Worm (Caenorhabditis elegans) whole organism, L2 larva: ENCODE data around the gene F32D8.11.

Experiments used
- C34F6.9 ChIP-seq: fragments of 150-350 bp; optimal IDR thresholded peaks from 2 replicates; lab custom pipeline; 2014; ENCODE audit warnings: missing biosample characterization, missing genetic modification characterization
- F13H6.1 ChIP-seq: sonication (generic microtip); optimal IDR thresholded peaks from 2 replicates; lab custom pipeline; 2016; ENCODE audit warnings: missing genetic modification characterization, missing compliant biosample characterization
- R02D3.7 ChIP-seq: fragments of 150-350 bp; optimal IDR thresholded peaks from 2 replicates; lab custom pipeline; 2014; ENCODE audit warnings: missing biosample characterization, missing genetic modification characterization
- Y55F3AM.14 ChIP-seq: fragments of 200-800 bp; sonication (Bioruptor generic); optimal IDR thresholded peaks from 2 replicates; lab custom pipeline; 2018; ENCODE audit warnings: mild to moderate bottlenecking, missing genetic modification characterization, missing compliant biosample characterization
- alr-1 ChIP-seq: fragments of 150-350 bp; optimal IDR thresholded peaks from 2 replicates; lab custom pipeline; 2014; ENCODE audit warnings: missing biosample characterization, missing genetic modification characterization
- blmp-1 ChIP-seq: sonication (generic microtip); optimal IDR thresholded peaks from 2 replicates; lab custom pipeline; 2017; ENCODE audit warnings: missing genetic modification characterization, mild to moderate bottlenecking, missing compliant biosample characterization, antibody characterized with exemption, moderate library complexity; ENCODE audit not compliant: insufficient read depth
- ceh-16 ChIP-seq: fragments of 150-350 bp; optimal IDR thresholded peaks from 2 replicates; lab custom pipeline; 2014; ENCODE audit warnings: missing biosample characterization, missing genetic modification characterization
- ceh-82 ChIP-seq: fragments of 150-350 bp; optimal IDR thresholded peaks from 2 replicates; lab custom pipeline; 2014; ENCODE audit warnings: missing biosample characterization, missing genetic modification characterization
- crh-2 ChIP-seq: sonication (generic microtip); optimal IDR thresholded peaks from 2 replicates; lab custom pipeline; 2017; ENCODE audit warnings: missing biosample characterization, missing genetic modification characterization
- dmd-4 ChIP-seq: sonication (generic microtip); optimal IDR thresholded peaks from 2 replicates; lab custom pipeline; 2017; ENCODE audit warnings: missing biosample characterization, missing genetic modification characterization
- egl-27 ChIP-seq: sonication (generic microtip); optimal IDR thresholded peaks from 3 replicates; lab custom pipeline; 2017; ENCODE audit warnings: missing biosample characterization, missing genetic modification reagents, missing genetic modification characterization
- elt-3 ChIP-seq: sonication (generic microtip); optimal IDR thresholded peaks from 2 replicates; lab custom pipeline; 2017; ENCODE audit warnings: missing biosample characterization, missing genetic modification characterization
- gmeb-1 ChIP-seq: fragments of 150-350 bp; optimal IDR thresholded peaks from 2 replicates; lab custom pipeline; 2014; ENCODE audit warnings: missing biosample characterization, missing genetic modification characterization
- lin-11 ChIP-seq: fragments of 150-350 bp; sonication (generic microtip); optimal IDR thresholded peaks from 2 replicates; lab custom pipeline; 2014; ENCODE audit warnings: missing biosample characterization, missing genetic modification characterization, inconsistent platforms, mixed read lengths
- lin-13 ChIP-seq: fragments of 150-350 bp; optimal IDR thresholded peaks from 2 replicates; lab custom pipeline; 2014; ENCODE audit warnings: missing biosample characterization, missing genetic modification reagents, missing genetic modification characterization
- lin-39 ChIP-seq: fragments of 150-350 bp; optimal IDR thresholded peaks from 2 replicates; lab custom pipeline; 2014; ENCODE audit warnings: missing biosample characterization, missing genetic modification reagents, missing genetic modification characterization
- lsy-2 ChIP-seq, 2 experiments: fragments of 150-350 bp in 1 of 2; sonication (generic microtip) in 1 of 2; optimal IDR thresholded peaks; 2 replicates each; lab custom pipeline; 2014 to 2017; ENCODE audit warnings: missing biosample characterization in 2 of 2, missing genetic modification characterization in 2 of 2
- mab-5 ChIP-seq: fragments of 150-350 bp; optimal IDR thresholded peaks from 2 replicates; lab custom pipeline; 2014; ENCODE audit warnings: missing biosample characterization, missing genetic modification characterization
- mbf-1 ChIP-seq: sonication (generic microtip); optimal IDR thresholded peaks from 2 replicates; lab custom pipeline; 2017; ENCODE audit warnings: missing biosample characterization, missing genetic modification characterization
- mdl-1 ChIP-seq, 2 experiments: fragments of 150-350 bp in 1 of 2; sonication (generic microtip) in 1 of 2; optimal IDR thresholded peaks; 2 replicates each; lab custom pipeline; 2017; ENCODE audit warnings: missing biosample characterization in 2 of 2, missing genetic modification characterization in 2 of 2
- nhr-10 ChIP-seq: sonication (generic microtip); optimal IDR thresholded peaks from 2 replicates; lab custom pipeline; 2017; ENCODE audit warnings: missing biosample characterization, missing genetic modification characterization
- nhr-11 ChIP-seq: fragments of 150-350 bp; optimal IDR thresholded peaks from 2 replicates; lab custom pipeline; 2014; ENCODE audit warnings: missing biosample characterization, missing genetic modification characterization
- nhr-12 ChIP-seq: fragments of 150-350 bp; optimal IDR thresholded peaks from 2 replicates; lab custom pipeline; 2014; ENCODE audit warnings: missing biosample characterization, missing genetic modification characterization
- nhr-129 ChIP-seq: fragments of 150-350 bp; optimal IDR thresholded peaks from 2 replicates; lab custom pipeline; 2014; ENCODE audit warnings: missing biosample characterization, missing genetic modification characterization
- nhr-21 ChIP-seq: fragments of 150-350 bp; optimal IDR thresholded peaks from 2 replicates; lab custom pipeline; 2014; ENCODE audit warnings: missing biosample characterization, missing genetic modification characterization
- nhr-23 ChIP-seq: fragments of 150-350 bp; optimal IDR thresholded peaks from 2 replicates; lab custom pipeline; 2014; ENCODE audit warnings: missing biosample characterization, missing genetic modification reagents, missing genetic modification characterization
- nhr-237 ChIP-seq: fragments of 150-350 bp; optimal IDR thresholded peaks from 2 replicates; lab custom pipeline; 2014; ENCODE audit warnings: missing biosample characterization, missing genetic modification characterization
- nhr-25 ChIP-seq: fragments of 150-350 bp; sonication (generic microtip); optimal IDR thresholded peaks from 3 replicates; lab custom pipeline; 2014; ENCODE audit warnings: missing biosample characterization, missing genetic modification characterization
- nhr-6 ChIP-seq: fragments of 150-350 bp; optimal IDR thresholded peaks from 2 replicates; lab custom pipeline; 2014; ENCODE audit warnings: missing biosample characterization, missing genetic modification characterization
- nhr-77 ChIP-seq: fragments of 150-350 bp; optimal IDR thresholded peaks from 2 replicates; lab custom pipeline; 2014; ENCODE audit warnings: missing biosample characterization, missing genetic modification characterization
- peb-1 ChIP-seq: fragments of 150-350 bp; optimal IDR thresholded peaks from 2 replicates; lab custom pipeline; 2014; ENCODE audit warnings: missing biosample characterization, missing genetic modification characterization
- sem-4 ChIP-seq: fragments of 150-350 bp; optimal IDR thresholded peaks from 2 replicates; lab custom pipeline; 2014; ENCODE audit warnings: missing biosample characterization, missing genetic modification reagents, missing genetic modification characterization
- skn-1 ChIP-seq: sonication (generic microtip); optimal IDR thresholded peaks from 2 replicates; lab custom pipeline; 2017; ENCODE audit warnings: missing biosample characterization, missing genetic modification characterization
- sma-3 ChIP-seq: sonication (generic microtip); optimal IDR thresholded peaks from 2 replicates; lab custom pipeline; 2016; ENCODE audit warnings: missing genetic modification reagents, missing genetic modification characterization, missing compliant biosample characterization
- sma-9 ChIP-seq, 2 experiments: fragments of 150-350 bp in 1 of 2; sonication (generic microtip) in 1 of 2; optimal IDR thresholded peaks; 2 replicates each; lab custom pipeline; 2014 to 2016; ENCODE audit warnings: missing genetic modification characterization in 2 of 2, mild to moderate bottlenecking in 1 of 2, missing biosample characterization in 1 of 2, missing compliant biosample characterization in 1 of 2, missing genetic modification reagents in 1 of 2, moderate library complexity in 1 of 2
- snpc-4 ChIP-seq: fragments of 150-350 bp; optimal IDR thresholded peaks from 2 replicates; lab custom pipeline; 2014; ENCODE audit warnings: missing biosample characterization, missing genetic modification characterization
- unc-39 ChIP-seq: fragments of 150-350 bp; optimal IDR thresholded peaks from 2 replicates; lab custom pipeline; 2014; ENCODE audit warnings: missing biosample characterization, missing genetic modification characterization
- unc-55 ChIP-seq: fragments of 150-350 bp; sonication (generic microtip); optimal IDR thresholded peaks from 3 replicates; lab custom pipeline; 2014; ENCODE audit warnings: missing biosample characterization, missing genetic modification reagents, missing genetic modification characterization
- unc-62 ChIP-seq: fragments of 150-350 bp; optimal IDR thresholded peaks from 2 replicates; lab custom pipeline; 2014; ENCODE audit warnings: missing biosample characterization, missing genetic modification reagents, missing genetic modification characterization
- zag-1 ChIP-seq: fragments of 150-350 bp; optimal IDR thresholded peaks from 2 replicates; lab custom pipeline; 2014; ENCODE audit warnings: missing biosample characterization, missing genetic modification characterization
- ztf-1 ChIP-seq: fragments of 200-800 bp; sonication (Bioruptor generic); conservative IDR thresholded peaks from 2 replicates; pipeline ENCODE4 v1.3.6; 2022; ENCODE audit warnings: missing genetic modification characterization, missing compliant biosample characterization
- ztf-11 ChIP-seq: sonication (generic microtip); optimal IDR thresholded peaks from 2 replicates; lab custom pipeline; 2017; ENCODE audit warnings: missing biosample characterization, missing genetic modification characterization
- ztf-4 ChIP-seq: fragments of 150-350 bp; optimal IDR thresholded peaks from 2 replicates; lab custom pipeline; 2014; ENCODE audit warnings: missing biosample characterization, missing genetic modification characterization

F32D8.11 gene

DNA sequence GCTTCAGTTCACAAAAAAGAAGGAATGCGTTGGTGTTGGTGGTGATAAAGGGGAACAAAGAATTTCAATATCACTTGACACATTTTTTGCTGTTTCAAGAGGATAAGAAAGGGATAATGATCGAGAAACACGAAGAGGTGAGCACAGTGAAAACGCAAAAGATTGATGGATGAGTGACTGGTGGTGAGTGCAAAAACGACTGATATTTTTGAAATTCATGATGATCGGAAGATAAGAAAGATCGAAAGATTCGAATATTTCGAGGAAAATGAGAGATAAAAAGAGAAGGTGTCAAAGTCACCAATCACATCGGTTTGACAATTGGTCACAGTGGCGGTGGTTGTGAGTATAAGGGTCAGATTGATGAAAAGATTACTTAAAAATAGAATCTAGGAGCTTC lies 27.0 kb upstream of the F32D8.11 start:
- no peak for TF ChIP-seq nhr-23 (tag; lab: Kevin White, UChicago)
- no peak for TF ChIP-seq skn-1 (tag; lab: Kevin White, UChicago)
- no peak for TF ChIP-seq elt-3 (tag; lab: Kevin White, UChicago)
- no peak for TF ChIP-seq dmd-4 (tag; lab: Kevin White, UChicago)
- no peak for TF ChIP-seq nhr-77 (tag; lab: Kevin White, UChicago)
- TF ChIP-seq mdl-1 (tag; optimal IDR thresholded peaks at IDR 0.05; lab: Kevin White, UChicago): no peak
- peak; percentile 12 for TF ChIP-seq sma-9 (GFP tag; optimal IDR thresholded peaks at IDR 0.05; lab: Kevin White, UChicago)
- TF ChIP-seq sma-9 (tag; optimal IDR thresholded peaks at IDR 0.05; lab: Kevin White, UChicago): no peak
- peak; percentile 63 for TF ChIP-seq nhr-129 (tag; lab: Kevin White, UChicago)
- TF ChIP-seq ztf-1 (GFP tag; lab: Robert Waterston, UW): no peak
- TF ChIP-seq mbf-1: no peak
- TF ChIP-seq F13H6.1: peak; percentile 34
- no peak for TF ChIP-seq nhr-6 (tag; lab: Kevin White, UChicago)
- no peak for TF ChIP-seq mab-5

ce11 chrV:10909959-10910358 lies 21.0 kb upstream of the F32D8.11 start:
- TF ChIP-seq nhr-237 (tag; lab: Kevin White, UChicago) (no peak), peb-1 (tag; lab: Kevin White, UChicago) (no peak), ceh-16 (tag; lab: Kevin White, UChicago) (no peak), lin-39 (no peak), nhr-12 (tag; lab: Kevin White, UChicago) (no peak), ztf-1 (GFP tag; lab: Robert Waterston, UW) (no peak), zag-1 (tag; lab: Kevin White, UChicago) (no peak), ztf-4 (tag; lab: Kevin White, UChicago) (no peak), nhr-25 (tag; lab: Kevin White, UChicago) (no peak), egl-27 (no peak), nhr-10 (tag; lab: Kevin White, UChicago) (no peak), dmd-4 (tag; lab: Kevin White, UChicago) (no peak), nhr-23 (tag; lab: Kevin White, UChicago) (no peak), alr-1 (tag; lab: Kevin White, UChicago) (no peak), unc-39 (tag; lab: Kevin White, UChicago) (no peak), sem-4 (tag; lab: Kevin White, UChicago) (no peak), Y55F3AM.14 (GFP tag; lab: Kevin White, UChicago) (no peak), R02D3.7 (tag; lab: Kevin White, UChicago) (no peak)

DNA sequence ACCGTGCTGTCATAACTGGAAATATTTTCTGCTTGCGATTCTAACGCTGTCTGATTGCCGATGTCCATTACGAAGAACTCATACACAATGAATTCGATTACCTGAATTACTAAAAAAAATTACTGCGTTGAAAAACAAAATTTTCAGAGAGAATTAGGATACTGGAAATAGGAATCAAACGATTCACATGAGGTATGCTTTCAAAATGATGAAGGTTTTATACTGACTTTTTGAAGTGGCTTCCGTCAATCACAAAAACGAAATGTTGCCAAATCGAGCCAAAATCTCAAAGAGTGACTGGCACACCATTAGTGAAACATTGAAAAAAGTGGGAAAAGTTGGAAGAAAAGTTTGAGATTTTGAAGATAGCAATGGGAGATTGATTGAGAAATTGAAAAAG lies 20.1 kb upstream of the F32D8.11 start, which contains the start of gene zzz-1:
Gene zzz-1, minus strand, starts transcription at position 101 of the 400 bp plus-strand sequence.
- TF ChIP-seq ceh-16 (tag; lab: Kevin White, UChicago) (no peak), nhr-11 (tag; lab: Kevin White, UChicago) (no peak), lin-11 (no peak), Y55F3AM.14 (GFP tag; lab: Kevin White, UChicago) (no peak), ztf-11 (tag; lab: Kevin White, UChicago) (no peak), skn-1 (tag; lab: Kevin White, UChicago) (no peak), unc-62 (GFP tag; lab: Kevin White, UChicago) (no peak), nhr-77 (tag; lab: Kevin White, UChicago) (no peak), nhr-23 (tag; lab: Kevin White, UChicago) (no peak), F13H6.1 (no peak), snpc-4 (no peak)

DNA sequence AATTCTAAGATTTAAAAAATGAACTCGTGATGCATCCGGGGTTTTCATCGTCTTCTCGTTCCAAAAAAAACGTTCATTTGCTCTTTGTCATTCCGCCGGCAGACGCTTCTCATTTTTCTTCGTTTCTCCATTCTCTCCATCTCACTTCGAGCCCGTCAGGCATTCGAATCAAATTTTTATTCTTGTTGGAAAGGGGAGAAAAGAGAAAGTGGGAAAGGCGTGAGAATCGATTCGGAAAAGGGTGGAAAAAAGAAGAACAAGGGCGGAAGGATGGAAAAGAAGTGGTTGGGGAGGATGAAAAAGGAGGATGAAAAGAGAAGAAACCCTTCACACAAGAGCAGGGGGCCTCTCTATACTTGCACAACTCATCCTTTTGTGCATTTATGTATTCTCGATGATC lies 15.9 kb upstream of the F32D8.11 start:
- TF ChIP-seq mbf-1 (no peak), nhr-25 (tag; lab: Kevin White, UChicago) (no peak), ceh-82 (tag; lab: Kevin White, UChicago) (no peak), Y55F3AM.14 (GFP tag; lab: Kevin White, UChicago) (peak; percentile 18), nhr-77 (tag; lab: Kevin White, UChicago) (no peak), crh-2 (tag; lab: Kevin White, UChicago) (peak; percentile 31), mdl-1 (tag; optimal IDR thresholded peaks at IDR 0.05; lab: Kevin White, UChicago) (no peak), gmeb-1 (tag; lab: Kevin White, UChicago) (no peak), unc-55 (GFP tag; lab: Kevin White, UChicago) (peak; percentile 40), F13H6.1 (no peak), lin-11 (no peak), R02D3.7 (tag; lab: Kevin White, UChicago) (no peak), ztf-4 (tag; lab: Kevin White, UChicago) (no peak), lsy-2 (tag; optimal IDR thresholded peaks at IDR 0.05; lab: Kevin White, UChicago) (peak in 1 of 2 experiments; percentile 31), snpc-4 (no peak), nhr-10 (tag; lab: Kevin White, UChicago) (no peak), egl-27 (no peak), ztf-11 (tag; lab: Kevin White, UChicago) (no peak), nhr-21 (tag; lab: Kevin White, UChicago) (no peak), C34F6.9 (tag; lab: Kevin White, UChicago) (peak; percentile 33), sma-3 (GFP tag; lab: Kevin White, UChicago) (no peak), nhr-23 (tag; lab: Kevin White, UChicago) (no peak), nhr-129 (tag; lab: Kevin White, UChicago) (no peak), unc-39 (tag; lab: Kevin White, UChicago) (no peak), nhr-237 (tag; lab: Kevin White, UChicago) (no peak), lin-13 (GFP tag; lab: Kevin White, UChicago) (no peak), nhr-6 (tag; lab: Kevin White, UChicago) (no peak), blmp-1 (tag; lab: Kevin White, UChicago) (no peak), sma-9 (GFP tag; optimal IDR thresholded peaks at IDR 0.05; lab: Kevin White, UChicago) (no peak), sma-9 (tag; optimal IDR thresholded peaks at IDR 0.05; lab: Kevin White, UChicago) (no peak), sem-4 (tag; lab: Kevin White, UChicago) (no peak)
